Worm (Caenorhabditis elegans): Measurements from ENCODE around the gene Y49E10.10.

Gene Y49E10.10

DNA sequence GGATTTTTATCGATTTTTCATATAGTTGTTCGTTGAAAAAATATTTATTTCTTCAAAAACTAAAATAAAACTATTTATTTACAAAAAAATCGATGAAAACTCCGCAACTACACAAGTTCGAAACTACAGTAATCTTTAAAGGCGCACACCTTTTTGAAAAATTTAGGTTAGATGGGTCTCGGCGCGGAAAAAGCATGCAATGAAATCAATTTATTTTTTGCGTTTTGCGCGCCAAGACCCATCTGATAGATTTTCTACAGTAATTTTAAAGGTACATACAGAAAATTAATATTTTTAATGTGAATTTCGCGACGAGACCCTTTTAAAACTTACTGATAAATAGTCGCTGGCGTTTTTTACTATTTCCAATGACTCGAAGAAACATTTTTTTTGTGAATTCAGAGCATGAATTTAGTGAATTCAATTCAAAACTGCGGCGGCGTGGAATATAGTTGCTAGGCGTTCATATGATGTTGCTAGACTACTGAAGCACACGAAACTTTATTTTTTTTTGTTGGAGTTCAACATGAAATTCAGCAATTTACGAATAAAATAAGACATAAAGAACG, 28.2 kb upstream of the Y49E10.10 start, which contains the start of gene Y75B8A.33:
Gene Y75B8A.33 (minus strand): TSS at position 385 of the 569 bp plus-strand sequence.
- TF ChIP-seq dpl-1 (GFP tag; optimal IDR thresholded peaks at IDR 0.05) (peak; percentile 25), T07F8.4 (tag; optimal IDR thresholded peaks at IDR 0.05) (no peak), egl-44 (GFP tag; IDR thresholded peaks at IDR 0.05) (no peak), hrde-1 (tag; optimal IDR thresholded peaks at IDR 0.05; ENCODE audit: borderline replicate concordance) (peak; percentile 35), ceh-91 (GFP tag; IDR thresholded peaks at IDR 0.05) (peak; percentile 79), ZK185.1 (tag; optimal IDR thresholded peaks at IDR 0.05; ENCODE audit: poor library complexity, severe bottlenecking) (peak; percentile 35), efl-1 (GFP tag; optimal IDR thresholded peaks at IDR 0.05) (peak; percentile 86), mcd-1 (GFP tag; IDR thresholded peaks at IDR 0.05) (peak; percentile 12; the same call in 1 of the 2 replicates), Y53G8AR.9 (GFP tag; conservative IDR thresholded peaks at IDR 0.05) (0 out of 2 replicates have a peak, but pooled peaks have one; percentile 46), madf-6 (GFP tag; IDR thresholded peaks at IDR 0.05) (peak; percentile 90), B0261.1 (tag; optimal IDR thresholded peaks at IDR 0.05) (no peak), hsf-1 (GFP tag; IDR thresholded peaks at IDR 0.05) (0 out of 2 replicates have a peak, but pooled peaks have one; percentile 14), lsl-1 (GFP tag; optimal IDR thresholded peaks at IDR 0.05) (peak; percentile 86), egrh-3 (GFP tag; IDR thresholded peaks at IDR 0.05) (no peak), xnd-1 (tag; optimal IDR thresholded peaks at IDR 0.05) (peak; percentile 78), B0019.2 (GFP tag; conservative IDR thresholded peaks at IDR 0.05) (0 out of 2 replicates have a peak, but pooled peaks have one; percentile 17), madf-8 (GFP tag; conservative IDR thresholded peaks at IDR 0.05) (peak; percentile 79), him-1 (tag; optimal IDR thresholded peaks at IDR 0.05) (peak; percentile 29), madf-3 (GFP tag; IDR thresholded peaks at IDR 0.05) (0 out of 2 replicates have a peak, but pooled peaks have one; percentile 46), akir-1 (GFP tag; optimal IDR thresholded peaks at IDR 0.05) (no peak), let-526 (GFP tag; IDR thresholded peaks at IDR 0.05) (no peak), athp-1 (tag; optimal IDR thresholded peaks at IDR 0.05) (peak; percentile 42), hmg-20 (GFP tag; IDR thresholded peaks at IDR 0.05) (no peak), attf-6 (GFP tag; IDR thresholded peaks at IDR 0.05) (no peak), tlf-1 (GFP tag; optimal IDR thresholded peaks at IDR 0.05) (peak; percentile 5), F33H1.4 (GFP tag; IDR thresholded peaks at IDR 0.05) (peak; percentile 66), lin-54 (GFP tag; optimal IDR thresholded peaks at IDR 0.05) (peak; percentile 32), D2030.7 (GFP tag; IDR thresholded peaks at IDR 0.05) (peak; percentile 44; the same call in 1 of the 2 replicates)

DNA sequence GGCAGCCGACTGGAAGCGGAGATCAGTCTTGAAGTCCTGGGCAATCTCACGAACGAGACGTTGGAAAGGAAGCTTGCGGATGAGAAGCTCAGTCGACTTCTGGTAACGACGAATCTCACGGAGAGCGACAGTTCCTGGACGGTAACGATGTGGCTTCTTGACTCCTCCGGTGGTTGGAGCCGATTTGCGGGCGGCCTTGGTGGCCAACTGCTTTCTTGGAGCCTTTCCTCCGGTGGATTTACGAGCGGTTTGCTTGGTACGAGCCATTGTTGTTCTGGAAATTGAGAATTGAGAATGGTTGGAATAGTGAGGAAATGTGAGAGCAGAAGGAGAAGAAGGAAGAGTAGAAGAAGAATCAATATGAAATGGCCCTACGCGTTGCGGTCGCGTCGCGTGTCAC, 27.4 kb upstream of the Y49E10.10 start:
- TF ChIP-seq ekl-4 (GFP tag; IDR thresholded peaks at IDR 0.05) (0 out of 2 replicates have a peak, but pooled peaks have one; percentile 31), ceh-40 (GFP tag; IDR thresholded peaks at IDR 0.05) (no peak), rec-8 (tag; optimal IDR thresholded peaks at IDR 0.05) (no peak), madf-8 (GFP tag; conservative IDR thresholded peaks at IDR 0.05) (no peak)

DNA sequence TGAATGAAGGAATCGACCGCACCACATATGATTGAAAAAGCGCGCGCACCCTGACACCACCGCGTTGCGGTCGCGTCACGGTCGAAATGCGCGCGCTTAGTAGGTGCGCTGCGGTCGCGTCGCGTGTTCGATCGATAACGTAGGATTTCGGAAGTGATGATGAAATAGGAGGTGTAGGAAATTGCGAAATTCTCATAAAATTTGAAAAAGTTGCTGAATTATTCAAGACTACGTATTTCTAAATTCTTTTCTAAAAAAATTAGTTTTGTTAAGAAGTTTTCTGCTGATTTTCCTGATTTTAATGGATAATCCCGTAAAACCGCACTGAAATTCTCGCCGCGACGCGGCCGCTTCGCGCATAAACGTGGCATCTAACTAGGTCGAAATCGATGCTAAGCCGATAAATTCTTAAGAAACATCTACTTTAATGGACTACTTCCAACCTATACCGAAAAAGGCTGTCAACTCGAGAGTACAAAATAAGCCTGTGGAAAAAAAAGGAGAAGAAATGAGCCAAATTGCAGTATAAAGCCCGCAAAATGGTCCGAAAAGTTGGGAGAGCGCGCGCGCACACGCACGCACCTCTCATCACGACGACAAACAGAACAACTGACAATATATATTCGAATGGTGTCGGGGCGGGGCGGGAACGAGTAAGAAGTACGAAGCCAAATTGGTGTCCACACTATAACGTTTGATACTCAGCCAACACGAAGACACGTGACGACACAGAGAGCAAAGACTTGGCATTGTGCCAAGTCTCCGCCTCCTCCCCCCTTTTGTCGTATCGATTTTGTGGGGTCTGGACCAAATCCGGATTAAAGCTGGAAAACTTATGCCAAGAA, 26.6 kb upstream of the Y49E10.10 start, which contains the start of gene his-72:
Gene his-72 (minus strand): TSS at position 589 of the 845 bp plus-strand sequence.
- TF ChIP-seq cebp-2 (GFP tag; IDR thresholded peaks at IDR 0.05) (0 out of 2 replicates have a peak, but pooled peaks have one; percentile 17), madf-3 (GFP tag; IDR thresholded peaks at IDR 0.05) (peak; percentile 95), madf-10 (tag; optimal IDR thresholded peaks at IDR 0.05) (no peak), K12H6.12 (tag; optimal IDR thresholded peaks at IDR 0.05) (peak; percentile 19), hmg-1.2 (GFP tag; IDR thresholded peaks at IDR 0.05) (peak; percentile 38; the same call in 1 of the 2 replicates), dox-1 (GFP tag; IDR thresholded peaks at IDR 0.05) (0 out of 2 replicates have a peak, but pooled peaks have one; percentile 38), Y79H2A.3 (GFP tag; conservative IDR thresholded peaks at IDR 0.05) (0 out of 2 replicates have a peak, but pooled peaks have one; percentile 6), hsf-1 (GFP tag; IDR thresholded peaks at IDR 0.05) (no peak; the same call in 1 of the 2 replicates), B0336.3 (GFP tag; IDR thresholded peaks at IDR 0.05) (0 out of 2 replicates have a peak, but pooled peaks have one; percentile 51), bed-1 (GFP tag; IDR thresholded peaks at IDR 0.05) (no peak), efl-1 (GFP tag; optimal IDR thresholded peaks at IDR 0.05) (peak; percentile 56), let-607 (tag; optimal IDR thresholded peaks at IDR 0.05) (peak in 1 of 2 experiments; percentile 11), snpc-4 (GFP tag; optimal IDR thresholded peaks at IDR 0.05) (no peak), snpc-4 (tag; optimal IDR thresholded peaks at IDR 0.05) (peak in 1 of 4 experiments; percentile 4), nhr-80 (tag; optimal IDR thresholded peaks at IDR 0.05) (peak; percentile 22)

All from whole organism, young adult.